Worm (Caenorhabditis elegans): ENCODE data around the gene ceh-40.
"Not testable (repeated sequence)": the region's sequence is repeated elsewhere in the genome, so short reads cannot be mapped to it uniquely, and the experiment has no call there.

ceh-40 gene

DNA sequence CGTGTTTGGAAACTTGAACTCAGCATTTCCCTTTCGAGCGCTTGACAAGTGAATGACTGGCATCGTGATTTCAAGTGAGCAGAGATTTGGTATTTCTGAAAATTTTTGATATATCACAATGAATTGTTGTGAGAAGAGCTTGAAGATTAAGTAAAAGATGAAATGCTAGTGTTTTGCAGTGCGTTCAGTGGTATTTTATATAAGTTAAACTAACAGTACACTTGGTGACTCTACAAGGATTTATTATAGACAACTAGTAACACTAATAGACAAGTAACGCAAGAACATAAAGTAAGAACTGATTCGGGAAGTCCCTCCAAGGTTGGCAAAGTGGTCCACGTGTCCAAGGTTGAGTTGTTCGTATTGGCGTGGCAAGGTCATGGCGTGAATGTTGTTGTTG lies 17.8 kb downstream of the ceh-40 start, which contains the start of gene dot-1.3:
Gene dot-1.3 (minus strand): TSS at position 101 of the 400 bp plus-strand sequence.
- TF ChIP-seq ces-1 (GFP tag; optimal IDR thresholded peaks at IDR 0.05); drap-1 (GFP tag; optimal IDR thresholded peaks at IDR 0.05); unc-120 (tag; optimal IDR thresholded peaks at IDR 0.05; ENCODE audit: poor library complexity, severe bottlenecking): not testable (repeated sequence)

- TF ChIP-seq elt-1 (tag; optimal IDR thresholded peaks at IDR 0.05; ENCODE audit: borderline replicate concordance, insufficient read depth) (no peak), elt-3 (tag; optimal IDR thresholded peaks at IDR 0.05) (no peak), sem-2 (GFP tag; optimal IDR thresholded peaks at IDR 0.05) (no peak), pha-4 (tag; optimal IDR thresholded peaks at IDR 0.05) (no peak), ceh-83 (GFP tag; optimal IDR thresholded peaks at IDR 0.05) (no peak), hlh-1 (tag; optimal IDR thresholded peaks at IDR 0.05) (no peak), bed-3 (GFP tag; optimal IDR thresholded peaks at IDR 0.05) (no peak), ceh-39 (tag; optimal IDR thresholded peaks at IDR 0.05) (no peak), nhr-12 (tag; optimal IDR thresholded peaks at IDR 0.05) (no peak), ztf-11 (tag; optimal IDR thresholded peaks at IDR 0.05) (no peak)
Measured at ce11 chrX:12299834-12300233, 20.7 kb downstream of the ceh-40 start, which contains the start of gene W06D11.5. W06D11.5 (plus strand) TSS chrX:12300134.

DNA sequence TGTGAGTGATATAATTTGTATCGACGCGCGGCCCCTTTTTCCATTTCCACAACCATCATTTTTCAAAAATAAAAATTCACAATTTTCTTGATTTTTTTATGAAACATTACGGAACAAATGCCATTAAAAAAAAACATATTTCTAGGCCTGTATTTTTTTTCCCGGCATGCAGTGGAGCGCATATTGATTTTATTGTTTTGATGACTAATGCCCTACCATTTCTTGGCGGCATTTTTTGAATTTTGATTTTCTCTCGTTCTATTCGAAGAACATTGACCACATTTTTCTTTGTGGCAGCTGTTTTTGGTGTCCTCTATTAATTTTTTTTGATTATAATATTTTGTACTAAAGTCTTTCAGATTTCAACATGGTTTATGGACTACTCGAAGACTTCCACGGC lies 22.3 kb downstream of the ceh-40 start, which contains the start of gene W06D11.3:
Gene W06D11.3 (plus strand): TSS at position 360 of the 400 bp plus-strand sequence.
- TF ChIP-seq sptf-1 (tag; optimal IDR thresholded peaks at IDR 0.05) = no peak
- TF ChIP-seq flh-1 (GFP tag; optimal IDR thresholded peaks at IDR 0.05) = no peak
- TF ChIP-seq nhr-12 (tag; optimal IDR thresholded peaks at IDR 0.05) = no peak
- TF ChIP-seq pha-4 (tag; optimal IDR thresholded peaks at IDR 0.05) = no peak
- TF ChIP-seq lin-13 (tag; optimal IDR thresholded peaks at IDR 0.05) = no peak
- TF ChIP-seq lsy-2 (tag; optimal IDR thresholded peaks at IDR 0.05) = no peak
- no peak for TF ChIP-seq elt-1 (tag; optimal IDR thresholded peaks at IDR 0.05; ENCODE audit: borderline replicate concordance, insufficient read depth)
- no peak for TF ChIP-seq lin-32 (GFP tag; optimal IDR thresholded peaks at IDR 0.05)
- no peak for TF ChIP-seq zip-8 (tag; optimal IDR thresholded peaks at IDR 0.05)

DNA sequence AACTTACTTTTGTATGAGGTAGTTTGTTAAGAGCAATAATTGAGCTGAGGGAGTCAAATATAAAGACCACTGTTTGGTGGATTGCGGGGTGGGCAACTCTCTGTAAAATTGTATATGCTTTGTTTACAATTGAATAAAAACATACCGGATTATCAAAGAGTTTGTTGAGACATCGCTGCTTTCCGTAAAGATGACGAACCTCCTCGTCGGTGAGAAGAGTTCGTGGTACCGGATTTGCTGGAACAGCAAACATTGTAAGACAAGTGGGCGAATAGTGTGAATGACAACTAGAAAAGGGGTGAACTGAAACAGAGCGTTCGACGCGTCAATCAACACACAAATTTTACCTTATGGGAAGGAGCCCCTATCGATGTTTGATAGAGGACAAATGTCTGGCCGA lies 24.2 kb downstream of the ceh-40 start, which contains the start of gene W06D11.2:
Gene W06D11.2 (minus strand): TSS at position 339 of the 400 bp plus-strand sequence.
- no peak for TF ChIP-seq ceh-39 (tag; optimal IDR thresholded peaks at IDR 0.05)
- no peak for TF ChIP-seq nhr-28 (tag; optimal IDR thresholded peaks at IDR 0.05)
- TF ChIP-seq mls-2 (tag; optimal IDR thresholded peaks at IDR 0.05) = no peak
- no peak for TF ChIP-seq drap-1 (GFP tag; optimal IDR thresholded peaks at IDR 0.05)
- TF ChIP-seq lin-32 (GFP tag; optimal IDR thresholded peaks at IDR 0.05) = no peak
- TF ChIP-seq mab-5 (tag; optimal IDR thresholded peaks at IDR 0.05) = no peak
- TF ChIP-seq nhr-237 (tag; optimal IDR thresholded peaks at IDR 0.05) = no peak
- no peak for TF ChIP-seq ztf-11 (tag; optimal IDR thresholded peaks at IDR 0.05)
- TF ChIP-seq sem-2 (GFP tag; optimal IDR thresholded peaks at IDR 0.05) = no peak
- no peak for TF ChIP-seq lin-13 (tag; optimal IDR thresholded peaks at IDR 0.05)
- TF ChIP-seq unc-120 (tag; optimal IDR thresholded peaks at IDR 0.05; ENCODE audit: poor library complexity, severe bottlenecking) = no peak
- TF ChIP-seq flh-1 (GFP tag; optimal IDR thresholded peaks at IDR 0.05) = no peak
- TF ChIP-seq tbx-8 (GFP tag; optimal IDR thresholded peaks at IDR 0.05) = no peak
- TF ChIP-seq hlh-1 (tag; optimal IDR thresholded peaks at IDR 0.05) = no peak
- no peak for TF ChIP-seq lsy-2 (tag; optimal IDR thresholded peaks at IDR 0.05)

ce11 chrX:12294263-12294662 lies 26.3 kb downstream of the ceh-40 start, which contains the start of gene W06D11.1:
W06D11.1 (plus strand) TSS chrX:12294563.
- no peak for TF ChIP-seq blmp-1 (tag; optimal IDR thresholded peaks at IDR 0.05)
- TF ChIP-seq flh-1 (GFP tag; optimal IDR thresholded peaks at IDR 0.05) = no peak
- no peak for TF ChIP-seq ceh-39 (tag; optimal IDR thresholded peaks at IDR 0.05)
- no peak for TF ChIP-seq lin-32 (GFP tag; optimal IDR thresholded peaks at IDR 0.05)
- no peak for TF ChIP-seq unc-62 (GFP tag; optimal IDR thresholded peaks at IDR 0.05)
- TF ChIP-seq unc-120 (tag; optimal IDR thresholded peaks at IDR 0.05; ENCODE audit: poor library complexity, severe bottlenecking) = no peak
- TF ChIP-seq ceh-43 (GFP tag; optimal IDR thresholded peaks at IDR 0.05) = no peak
- no peak for TF ChIP-seq drap-1 (GFP tag; optimal IDR thresholded peaks at IDR 0.05)
- no peak for TF ChIP-seq sptf-1 (tag; optimal IDR thresholded peaks at IDR 0.05)
- no peak for TF ChIP-seq nhr-28 (tag; optimal IDR thresholded peaks at IDR 0.05)
- no peak for TF ChIP-seq lin-13 (tag; optimal IDR thresholded peaks at IDR 0.05)
- no peak for TF ChIP-seq cnd-1 (tag; optimal IDR thresholded peaks at IDR 0.05)

ce11 chrX:12290539-12290938 lies 30.0 kb downstream of the ceh-40 start, which contains the start of gene C04B4.4:
C04B4.4 (plus strand) TSS chrX:12290839.
- TF ChIP-seq mls-2 (tag; optimal IDR thresholded peaks at IDR 0.05) (no peak), ceh-83 (GFP tag; optimal IDR thresholded peaks at IDR 0.05) (no peak), flh-1 (GFP tag; optimal IDR thresholded peaks at IDR 0.05) (no peak), cnd-1 (tag; optimal IDR thresholded peaks at IDR 0.05) (no peak), lin-32 (GFP tag; optimal IDR thresholded peaks at IDR 0.05) (no peak), ham-2 (GFP tag; optimal IDR thresholded peaks at IDR 0.05) (no peak), nhr-12 (tag; optimal IDR thresholded peaks at IDR 0.05) (no peak), elt-3 (tag; optimal IDR thresholded peaks at IDR 0.05) (no peak), lin-13 (tag; optimal IDR thresholded peaks at IDR 0.05) (no peak), drap-1 (GFP tag; optimal IDR thresholded peaks at IDR 0.05) (no peak), lsy-2 (tag; optimal IDR thresholded peaks at IDR 0.05) (no peak), bed-3 (GFP tag; optimal IDR thresholded peaks at IDR 0.05) (no peak), ceh-39 (tag; optimal IDR thresholded peaks at IDR 0.05) (no peak), snpc-4 (tag; optimal IDR thresholded peaks at IDR 0.05) (no peak), ceh-43 (GFP tag; optimal IDR thresholded peaks at IDR 0.05) (no peak), sem-2 (GFP tag; optimal IDR thresholded peaks at IDR 0.05) (no peak), M03D4.4 (tag; optimal IDR thresholded peaks at IDR 0.05) (no peak)
